Fruit fly (Drosophila melanogaster): Measurements from ENCODE around the gene Spn28Dc.

DNA sequence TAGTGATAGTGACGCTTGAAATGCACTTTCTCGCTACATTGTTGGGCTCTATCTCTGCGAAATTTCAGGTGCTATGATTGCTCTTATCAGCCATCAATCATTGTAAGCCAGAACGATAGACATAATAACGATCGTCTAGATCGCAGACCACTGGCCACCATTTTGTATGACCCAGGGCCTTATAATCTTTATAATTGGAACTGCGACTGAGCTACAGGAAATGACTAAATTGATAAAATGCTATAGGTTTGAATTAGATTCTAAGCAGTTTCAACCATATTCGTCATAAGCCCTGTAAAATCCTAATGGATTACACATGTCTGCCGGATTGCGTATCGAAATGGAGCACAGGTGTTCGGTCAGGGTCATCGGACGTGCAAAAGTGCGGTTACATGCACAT, 17.1 kb downstream of the Spn28Dc start:
- no peak for TF ChIP-seq Dif (GFP tag; optimal IDR thresholded peaks at IDR 0.05; ENCODE audit: partially characterized antibody)
- TF ChIP-seq GATAd (GFP tag; optimal IDR thresholded peaks at IDR 0.05) = no peak
- TF ChIP-seq br (GFP tag; optimal IDR thresholded peaks at IDR 0.05) = no peak
- no peak for TF ChIP-seq sage (GFP tag; optimal IDR thresholded peaks at IDR 0.05)
- TF ChIP-seq pan (optimal IDR thresholded peaks at IDR 0.05) = no peak
- no peak for TF ChIP-seq CG9705 (GFP tag; optimal IDR thresholded peaks at IDR 0.05)
- no peak for TF ChIP-seq Dfd (GFP tag; optimal IDR thresholded peaks at IDR 0.05)
- no peak for TF ChIP-seq jim (GFP tag; optimal IDR thresholded peaks at IDR 0.05)
- no peak for TF ChIP-seq dmrt93B (GFP tag; optimal IDR thresholded peaks at IDR 0.05)
